Worm (Caenorhabditis elegans) whole organism, dauer: ENCODE measurements around the gene lim-6.

ENCODE experiments used
- unc-62 ChIP-seq: sonication (generic microtip); optimal IDR thresholded peaks from 2 replicates; lab custom pipeline; 2017; ENCODE audit warnings: missing biosample characterization, missing genetic modification reagents, missing genetic modification characterization

lim-6 gene

ce11 chrX:1072152-1072551, at the start of gene lim-6:
lim-6 (plus strand) TSS chrX:1072452.
- no peak for TF ChIP-seq unc-62

- no peak for TF ChIP-seq unc-62
These were observed 47.2 kb upstream of the lim-6 start, which contains the start of gene F55A4.3 for ce11 chrX:1025010-1025409. F55A4.3 (minus strand) TSS chrX:1025110.

ce11 chrX:1026722-1027121, 45.5 kb upstream of the lim-6 start:
- TF ChIP-seq unc-62 = no peak

ce11 chrX:1027370-1027769, 44.9 kb upstream of the lim-6 start:
- TF ChIP-seq unc-62 = no peak

- no peak for TF ChIP-seq unc-62
These were observed 41.4 kb upstream of the lim-6 start for ce11 chrX:1030867-1031266.

ce11 chrX:1035039-1035598, 37.1 kb upstream of the lim-6 start, which contains the start of the genes stau-1 and sec-22:
stau-1 (minus strand) TSS chrX:1035286.
sec-22 (plus strand) TSS chrX:1035548.
- no peak for TF ChIP-seq unc-62

- no peak for TF ChIP-seq unc-62
These were observed 33.9 kb upstream of the lim-6 start, which contains the start of gene F55A4.7 for ce11 chrX:1038347-1038746. F55A4.7 (minus strand) TSS chrX:1038447.

ce11 chrX:1044327-1044726, 27.9 kb upstream of the lim-6 start:
- TF ChIP-seq unc-62 = no peak

ce11 chrX:1046156-1046831, 26.0 kb upstream of the lim-6 start, which contains the start of gene vpat-1:
vpat-1 (minus strand) TSS chrX:1046206.
- TF ChIP-seq unc-62 = no peak

ce11 chrX:1051041-1051440, 21.2 kb upstream of the lim-6 start:
- no peak for TF ChIP-seq unc-62

- no peak for TF ChIP-seq unc-62
These were observed 19.3 kb upstream of the lim-6 start for ce11 chrX:1052960-1053359.

ce11 chrX:1053929-1054328, 18.3 kb upstream of the lim-6 start, which contains the start of gene ncs-3:
ncs-3 (plus strand) TSS chrX:1054081.
- TF ChIP-seq unc-62 = no peak

- no peak for TF ChIP-seq unc-62
These were observed 14.4 kb upstream of the lim-6 start for ce11 chrX:1057821-1058377.

- no peak for TF ChIP-seq unc-62
These were observed 11.5 kb upstream of the lim-6 start for ce11 chrX:1060705-1061104.

ce11 chrX:1062403-1063073, 9.7 kb upstream of the lim-6 start, which contains the start of gene unc-1:
unc-1 (minus strand) TSS chrX:1062453.
- TF ChIP-seq unc-62 = no peak

ce11 chrX:1064064-1064463, 8.2 kb upstream of the lim-6 start:
- no peak for TF ChIP-seq unc-62

ce11 chrX:1068986-1069385, 3.3 kb upstream of the lim-6 start, which contains the start of gene mksr-1:
mksr-1 (minus strand) TSS chrX:1069129.
- TF ChIP-seq unc-62 = no peak
